Fruit fly (Drosophila melanogaster) whole organism, prepupa: ENCODE data around the gene CG15260.

Source experiments
- Blimp-1 ChIP-seq: fragments of 200-800 bp; sonication (Bioruptor generic); optimal IDR thresholded peaks from 3 replicates; lab custom pipeline; 2017; ENCODE audit warnings: missing biosample characterization, missing genetic modification characterization, mild to moderate bottlenecking, moderate library complexity, missing genetic modification reagents
- CG10631 ChIP-seq: fragments of 200-800 bp; sonication (Bioruptor generic); optimal IDR thresholded peaks from 2 replicates; lab custom pipeline; 2016; ENCODE audit warnings: missing biosample characterization, missing genetic modification characterization
- CG10669 ChIP-seq: fragments of 200-800 bp; sonication (Bioruptor generic); optimal IDR thresholded peaks from 3 replicates; lab custom pipeline; 2018; ENCODE audit warnings: missing biosample characterization, mild to moderate bottlenecking, missing genetic modification characterization, moderate library complexity
- CG11294 ChIP-seq: fragments of 200-800 bp; sonication (Bioruptor generic); IDR thresholded peaks from 2 replicates; pipeline ENCODE4 v1.3.6; 2022; ENCODE audit warnings: missing biosample characterization, missing genetic modification characterization
- CG11762 ChIP-seq: fragments of 200-800 bp; sonication (Bioruptor generic); optimal IDR thresholded peaks from 3 replicates; lab custom pipeline; 2016; ENCODE audit warnings: missing biosample characterization, missing genetic modification characterization; ENCODE audit not compliant: insufficient read depth
- CG11902 ChIP-seq: fragments of 200-800 bp; sonication (Bioruptor generic); optimal IDR thresholded peaks from 3 replicates; lab custom pipeline; 2016; ENCODE audit warnings: missing biosample characterization, missing genetic modification characterization
- CG15336 ChIP-seq: fragments of 200-800 bp; sonication (Bioruptor generic); IDR thresholded peaks from 2 replicates; pipeline ENCODE4 v1.3.6; 2022; ENCODE audit warnings: missing biosample characterization, missing genetic modification characterization
- CG1621 ChIP-seq: fragments of 200-800 bp; sonication (Bioruptor generic); optimal IDR thresholded peaks from 3 replicates; lab custom pipeline; 2018; ENCODE audit warnings: missing biosample characterization, mild to moderate bottlenecking, missing genetic modification characterization
- CG16779 ChIP-seq: fragments of 200-800 bp; sonication (Bioruptor generic); optimal IDR thresholded peaks from 3 replicates; lab custom pipeline; 2017; ENCODE audit warnings: missing biosample characterization, mild to moderate bottlenecking, missing genetic modification characterization
- CG3032 ChIP-seq: fragments of 200-800 bp; optimal IDR thresholded peaks from 2 replicates; lab custom pipeline; 2019; ENCODE audit warnings: missing biosample characterization, mild to moderate bottlenecking, missing genetic modification characterization, moderate library complexity
- CG31627 ChIP-seq: fragments of 200-800 bp; sonication (Bioruptor generic); optimal IDR thresholded peaks from 3 replicates; lab custom pipeline; 2016; ENCODE audit warnings: missing biosample characterization, missing genetic modification characterization
- CG32006 ChIP-seq: fragments of 200-800 bp; sonication (Bioruptor generic); optimal IDR thresholded peaks from 3 replicates; lab custom pipeline; 2017; ENCODE audit warnings: missing biosample characterization, mild to moderate bottlenecking, missing genetic modification characterization
- CG3919 ChIP-seq: fragments of 200-800 bp; sonication (Bioruptor generic); optimal IDR thresholded peaks from 3 replicates; lab custom pipeline; 2016; ENCODE audit warnings: missing biosample characterization, missing genetic modification characterization
- CG4318 ChIP-seq: fragments of 200-800 bp; sonication (Bioruptor generic); optimal IDR thresholded peaks from 3 replicates; lab custom pipeline; 2017; ENCODE audit warnings: missing biosample characterization, mild to moderate bottlenecking, missing genetic modification characterization
- CG6163 ChIP-seq: fragments of 200-800 bp; sonication (Bioruptor generic); IDR thresholded peaks from 3 replicates; pipeline ENCODE4 v1.3.6; 2022; ENCODE audit warnings: missing biosample characterization, missing genetic modification characterization
- CG6792 ChIP-seq: fragments of 200-800 bp; sonication (Bioruptor generic); optimal IDR thresholded peaks from 3 replicates; lab custom pipeline; 2016; ENCODE audit warnings: missing biosample characterization, missing genetic modification characterization
- CG6808 ChIP-seq: fragments of 200-800 bp; sonication (Bioruptor generic); optimal IDR thresholded peaks from 3 replicates; lab custom pipeline; 2017; ENCODE audit warnings: missing biosample characterization, missing genetic modification characterization, mild to moderate bottlenecking, moderate library complexity, missing genetic modification reagents
- CG6854 ChIP-seq: fragments of 200-800 bp; sonication (Bioruptor generic); optimal IDR thresholded peaks from 2 replicates; lab custom pipeline; 2017; ENCODE audit warnings: missing biosample characterization, mild to moderate bottlenecking, missing genetic modification characterization
- CG7368 ChIP-seq: fragments of 200-800 bp; sonication (Bioruptor generic); optimal IDR thresholded peaks from 3 replicates; lab custom pipeline; 2016; ENCODE audit warnings: missing biosample characterization, missing genetic modification characterization
- CG8319 ChIP-seq: fragments of 200-800 bp; sonication (Bioruptor generic); optimal IDR thresholded peaks from 3 replicates; lab custom pipeline; 2016; ENCODE audit warnings: missing biosample characterization, missing genetic modification characterization
- CG8632 ChIP-seq: fragments of 200-800 bp; sonication (Bioruptor generic); optimal IDR thresholded peaks from 3 replicates; lab custom pipeline; 2016; ENCODE audit warnings: missing biosample characterization, missing genetic modification characterization
- CG9139 ChIP-seq: fragments of 200-800 bp; sonication (Bioruptor generic); optimal IDR thresholded peaks from 3 replicates; lab custom pipeline; 2017; ENCODE audit warnings: missing biosample characterization, mild to moderate bottlenecking, missing genetic modification characterization
- Eip78C ChIP-seq: fragments of 200-800 bp; sonication (Bioruptor generic); peaks from one replicate; lab custom pipeline; 2016; ENCODE audit warnings: missing biosample characterization, missing genetic modification characterization
- Eip93F ChIP-seq: fragments of 200-800 bp; sonication (Bioruptor generic); optimal IDR thresholded peaks from 2 replicates; lab custom pipeline; 2016; ENCODE audit warnings: missing biosample characterization, mild to moderate bottlenecking, missing genetic modification characterization
- Ets21C ChIP-seq: fragments of 200-800 bp; sonication (Bioruptor generic); optimal IDR thresholded peaks from 3 replicates; lab custom pipeline; 2016; ENCODE audit warnings: missing biosample characterization, missing genetic modification characterization
- Ets96B ChIP-seq: fragments of 200-800 bp; optimal IDR thresholded peaks from 2 replicates; lab custom pipeline; 2019; ENCODE audit warnings: missing biosample characterization, mild to moderate bottlenecking, missing genetic modification characterization, moderate library complexity
- Gug ChIP-seq: fragments of 200-800 bp; sonication (Bioruptor generic); IDR thresholded peaks from 2 replicates; pipeline ENCODE4 v1.3.6; 2022; ENCODE audit warnings: missing biosample characterization, missing genetic modification characterization
- Hr38 ChIP-seq: sonication (Bioruptor generic); optimal IDR thresholded peaks from 2 replicates; lab custom pipeline; 2016; ENCODE audit warnings: missing biosample characterization, missing genetic modification characterization
- Hr39 ChIP-seq: fragments of 200-800 bp; sonication (Bioruptor generic); optimal IDR thresholded peaks from 2 replicates; lab custom pipeline; 2016; ENCODE audit warnings: missing biosample characterization, missing genetic modification characterization
- Hr4 ChIP-seq: fragments of 200-800 bp; sonication (Bioruptor generic); optimal IDR thresholded peaks from 3 replicates; lab custom pipeline; 2016; ENCODE audit warnings: missing biosample characterization, missing genetic modification characterization
- Lpt ChIP-seq: fragments of 200-800 bp; sonication (Bioruptor generic); optimal IDR thresholded peaks from 3 replicates; lab custom pipeline; 2016; ENCODE audit warnings: missing biosample characterization, missing genetic modification characterization
- OdsH ChIP-seq: fragments of 200-800 bp; sonication (Bioruptor generic); optimal IDR thresholded peaks from 3 replicates; lab custom pipeline; 2016; ENCODE audit warnings: missing biosample characterization, missing genetic modification characterization
- Smox ChIP-seq: fragments of 200-800 bp; sonication (Bioruptor generic); optimal IDR thresholded peaks from 3 replicates; lab custom pipeline; 2016; ENCODE audit warnings: missing biosample characterization, missing genetic modification characterization
- Sox102F ChIP-seq: fragments of 200-800 bp; sonication (Bioruptor generic); optimal IDR thresholded peaks from 2 replicates; lab custom pipeline; 2016; ENCODE audit warnings: missing biosample characterization, mild to moderate bottlenecking, missing genetic modification characterization
- Sox14 ChIP-seq: fragments of 200-800 bp; sonication (Bioruptor generic); optimal IDR thresholded peaks from 3 replicates; lab custom pipeline; 2016; ENCODE audit warnings: missing biosample characterization, missing genetic modification characterization
- Sox15 ChIP-seq: fragments of 200-800 bp; sonication (Bioruptor generic); optimal IDR thresholded peaks from 3 replicates; lab custom pipeline; 2016; ENCODE audit warnings: missing biosample characterization, missing genetic modification characterization
- achi ChIP-seq: fragments of 200-800 bp; sonication (Bioruptor generic); optimal IDR thresholded peaks from 3 replicates; lab custom pipeline; 2016; ENCODE audit warnings: missing biosample characterization, missing genetic modification characterization
- acj6 ChIP-seq: fragments of 200-800 bp; sonication (Bioruptor generic); optimal IDR thresholded peaks from 3 replicates; lab custom pipeline; 2016; ENCODE audit warnings: missing biosample characterization, missing genetic modification characterization
- cyc ChIP-seq: fragments of 200-800 bp; sonication (Bioruptor generic); optimal IDR thresholded peaks from 3 replicates; lab custom pipeline; 2016; ENCODE audit warnings: missing biosample characterization, missing genetic modification characterization
- dac ChIP-seq: fragments of 200-800 bp; sonication (Bioruptor generic); optimal IDR thresholded peaks from 2 replicates; lab custom pipeline; 2017; ENCODE audit warnings: missing biosample characterization, mild to moderate bottlenecking, missing genetic modification characterization
- dsx ChIP-seq: fragments of 200-800 bp; optimal IDR thresholded peaks from 3 replicates; lab custom pipeline; 2019; ENCODE audit warnings: missing biosample characterization, mild to moderate bottlenecking, missing genetic modification characterization, moderate library complexity; ENCODE audit not compliant: poor library complexity, severe bottlenecking
- eg ChIP-seq: fragments of 200-800 bp; sonication (Bioruptor generic); IDR thresholded peaks from 3 replicates; pipeline ENCODE4 v1.3.6; 2022; ENCODE audit warnings: missing biosample characterization, missing genetic modification characterization
- esn ChIP-seq: fragments of 200-800 bp; sonication (Bioruptor generic); optimal IDR thresholded peaks from 2 replicates; lab custom pipeline; 2016; ENCODE audit warnings: missing biosample characterization, mild to moderate bottlenecking, missing genetic modification characterization, moderate library complexity
- fd59A ChIP-seq: fragments of 200-800 bp; sonication (Bioruptor generic); optimal IDR thresholded peaks from 2 replicates; lab custom pipeline; 2017; ENCODE audit warnings: missing biosample characterization, mild to moderate bottlenecking, missing genetic modification characterization, missing genetic modification reagents
- fkh ChIP-seq: fragments of 200-800 bp; sonication (Bioruptor generic); optimal IDR thresholded peaks from 3 replicates; lab custom pipeline; 2017; ENCODE audit warnings: missing biosample characterization, mild to moderate bottlenecking, missing genetic modification characterization, moderate library complexity
- lz ChIP-seq: fragments of 200-800 bp; sonication (Bioruptor generic); optimal IDR thresholded peaks from 3 replicates; lab custom pipeline; 2016; ENCODE audit warnings: missing biosample characterization, missing genetic modification characterization
- salr ChIP-seq, 2 experiments: fragments of 200-800 bp; sonication (Bioruptor generic); optimal IDR thresholded peaks; 3 replicates each; lab custom pipeline; 2016 to 2018; ENCODE audit warnings: missing biosample characterization in 2 of 2, missing genetic modification characterization in 2 of 2, mild to moderate bottlenecking in 1 of 2
- svp ChIP-seq: fragments of 200-800 bp; sonication (Bioruptor generic); peaks from one replicate; lab custom pipeline; 2016; ENCODE audit warnings: missing biosample characterization, missing genetic modification characterization
- topi ChIP-seq: fragments of 200-800 bp; sonication (Bioruptor generic); optimal IDR thresholded peaks from 3 replicates; lab custom pipeline; 2016; ENCODE audit warnings: missing biosample characterization, missing genetic modification characterization
- vri ChIP-seq: fragments of 200-800 bp; sonication (Bioruptor generic); optimal IDR thresholded peaks from 3 replicates; lab custom pipeline; 2016; ENCODE audit warnings: missing biosample characterization, mild to moderate bottlenecking, missing genetic modification characterization

CG15260 gene

DNA sequence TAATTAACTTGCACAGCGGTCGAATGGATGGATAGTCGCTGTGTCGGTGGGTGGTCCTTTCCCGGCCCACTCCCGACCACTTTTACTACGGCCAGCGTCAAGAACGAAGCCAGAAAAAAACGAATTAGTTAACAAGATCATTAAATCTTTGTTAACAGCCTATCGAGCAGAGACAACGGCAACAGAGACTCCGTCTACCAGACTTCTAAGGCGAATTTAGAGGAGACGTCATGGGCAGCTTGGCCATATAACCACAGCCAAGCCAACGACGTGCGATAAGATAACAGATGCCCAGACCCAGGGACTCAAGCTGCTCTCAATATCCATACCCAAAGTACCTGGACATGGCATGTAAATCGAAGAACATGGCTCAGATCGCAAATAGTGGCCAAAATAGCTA lies 38.6 kb upstream of the CG15260 start:
- TF ChIP-seq CG8632 (GFP tag; lab: Kevin White, UChicago) (no peak), CG11762 (GFP tag; lab: Kevin White, UChicago) (no peak), Ets96B (tag; lab: Kevin White, UChicago) (no peak), Eip93F (no peak), CG10631 (GFP tag; lab: Kevin White, UChicago) (no peak)
- TF ChIP-seq, all 60 proteins: peak for 0

DNA sequence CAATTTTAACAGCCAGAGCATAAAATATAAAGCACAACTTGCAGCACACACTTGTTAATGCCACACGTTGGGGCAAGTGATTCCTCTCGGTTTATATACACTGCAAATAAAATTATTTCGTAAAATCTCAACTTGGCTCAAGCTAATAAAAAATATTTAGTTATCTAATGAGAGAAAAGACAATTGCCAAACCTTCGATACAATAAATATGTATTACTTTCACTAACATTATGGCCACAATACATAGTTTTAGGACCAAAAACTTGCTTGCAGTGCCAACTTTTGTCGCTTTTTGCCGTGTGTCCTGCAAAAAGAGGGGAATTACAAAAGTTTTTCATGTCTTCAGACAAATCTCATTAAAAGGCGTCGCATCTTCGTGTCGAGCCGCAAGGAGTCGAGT lies 37.3 kb upstream of the CG15260 start:
- TF ChIP-seq CG8319 (GFP tag; lab: Kevin White, UChicago) = no peak
- no peak for TF ChIP-seq CG9139 (GFP tag; lab: Kevin White, UChicago)
- TF ChIP-seq esn (GFP tag; lab: Kevin White, UChicago) = peak; percentile 67
- TF ChIP-seq CG3032 (tag; lab: Kevin White, UChicago) = peak; percentile 30
- peak; percentile 1 for TF ChIP-seq CG10669 (GFP tag; lab: Kevin White, UChicago)
- TF ChIP-seq CG6792 (GFP tag; lab: Kevin White, UChicago) = peak; percentile 25
- TF ChIP-seq fkh (GFP tag; lab: Kevin White, UChicago) = no peak
- TF ChIP-seq salr (GFP tag; optimal IDR thresholded peaks at IDR 0.05; lab: Kevin White, UChicago) = no peak
- no peak for TF ChIP-seq CG11294 (GFP tag; lab: Robert Waterston, UW)
- TF ChIP-seq CG6808 (GFP tag; lab: Kevin White, UChicago) = no peak
- peak; percentile 58 for TF ChIP-seq topi (GFP tag; lab: Kevin White, UChicago)
- TF ChIP-seq CG32006 (GFP tag; lab: Kevin White, UChicago) = no peak
- peak; percentile 86 for TF ChIP-seq svp (GFP tag; lab: Kevin White, UChicago)
- no peak for TF ChIP-seq Hr38 (GFP tag; lab: Kevin White, UChicago)
- TF ChIP-seq OdsH = peak; percentile 9
- TF ChIP-seq fd59A (GFP tag; lab: Kevin White, UChicago) = no peak
- no peak for TF ChIP-seq Sox15 (GFP tag; lab: Kevin White, UChicago)
- peak; percentile 28 for TF ChIP-seq acj6 (GFP tag; lab: Kevin White, UChicago)
- peak; percentile 7 for TF ChIP-seq CG11762 (GFP tag; lab: Kevin White, UChicago)
- TF ChIP-seq CG15336 (GFP tag; lab: Robert Waterston, UW) = no peak
- TF ChIP-seq Smox (GFP tag; lab: Kevin White, UChicago) = peak; percentile 57
- TF ChIP-seq CG10631 (GFP tag; lab: Kevin White, UChicago) = no peak
- no peak for TF ChIP-seq CG7368 (GFP tag; lab: Kevin White, UChicago)
- peak; percentile 39 for TF ChIP-seq cyc
- peak; percentile 34 for TF ChIP-seq vri (GFP tag; lab: Kevin White, UChicago)
- no peak for TF ChIP-seq Lpt (GFP tag; lab: Kevin White, UChicago)
- no peak for TF ChIP-seq dsx
- peak; percentile 8 for TF ChIP-seq Sox14
- TF ChIP-seq CG31627 (GFP tag; lab: Kevin White, UChicago) = peak; percentile 62
- TF ChIP-seq CG1621 (tag; lab: Kevin White, UChicago) = peak; percentile 15
- TF ChIP-seq CG8632 (GFP tag; lab: Kevin White, UChicago) = peak; percentile 24
- TF ChIP-seq Gug (GFP tag; lab: Robert Waterston, UW) = no peak
- TF ChIP-seq CG16779 = no peak
- no peak for TF ChIP-seq CG4318
- TF ChIP-seq CG6854 (GFP tag; lab: Kevin White, UChicago) = no peak
- TF ChIP-seq Hr4 (GFP tag; lab: Kevin White, UChicago) = no peak
- peak; percentile 83 for TF ChIP-seq Eip78C (GFP tag; lab: Kevin White, UChicago)
- TF ChIP-seq Blimp-1 (GFP tag; lab: Kevin White, UChicago) = no peak
- TF ChIP-seq CG6163 (GFP tag; lab: Robert Waterston, UW) = peak; percentile 43; the same call in 2 of the 3 replicates
- TF ChIP-seq achi (GFP tag; lab: Kevin White, UChicago) = peak; percentile 22
- TF ChIP-seq CG11902 (GFP tag; lab: Kevin White, UChicago) = no peak
- peak; percentile 38 for TF ChIP-seq CG3919
- peak; percentile 47 for TF ChIP-seq Sox102F (GFP tag; lab: Kevin White, UChicago)
- TF ChIP-seq Hr39 (GFP tag; lab: Kevin White, UChicago) = peak; percentile 53
- no peak for TF ChIP-seq dac
- no peak for TF ChIP-seq eg (GFP tag; lab: Robert Waterston, UW)
- TF ChIP-seq lz (GFP tag; lab: Kevin White, UChicago) = peak; percentile 50
- TF ChIP-seq Ets21C (GFP tag; lab: Kevin White, UChicago) = peak; percentile 43
